Fruit fly (Drosophila melanogaster): Measurements from ENCODE around the gene Pgant5.

DNA sequence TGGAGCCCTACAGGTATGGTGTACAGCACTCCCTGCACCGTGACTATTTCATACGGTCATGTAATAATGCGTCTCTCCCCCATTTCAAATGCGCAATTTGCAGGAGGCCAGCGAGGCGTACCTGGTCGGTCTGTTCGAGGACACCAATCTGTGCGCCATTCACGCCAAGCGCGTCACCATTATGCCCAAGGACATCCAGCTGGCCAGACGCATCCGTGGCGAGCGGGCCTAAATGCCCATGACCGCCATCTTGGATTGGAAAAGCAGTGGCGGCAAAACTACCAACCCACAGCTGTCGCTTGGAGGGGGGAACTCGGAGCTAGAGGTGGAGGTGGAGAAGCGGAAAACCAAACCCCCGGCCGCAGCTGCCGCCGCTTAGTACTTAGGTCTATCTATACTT lies 37.9 kb downstream of the Pgant5 start:
- TF ChIP-seq pan (optimal IDR thresholded peaks at IDR 0.05): no peak
- TF ChIP-seq CG8478 (optimal IDR thresholded peaks at IDR 0.05): no peak
- no peak for TF ChIP-seq EcR (GFP tag; optimal IDR thresholded peaks at IDR 0.05)
- no peak for TF ChIP-seq psq (optimal IDR thresholded peaks at IDR 0.05)

Data from whole organism.